Worm (Caenorhabditis elegans) whole organism, L1 larva: ENCODE data around the gene vgln-1.

ENCODE experiments used
- C34B4.2 ChIP-seq: sonication (generic microtip); optimal IDR thresholded peaks from 2 replicates; lab custom pipeline; 2017; ENCODE audit warnings: mild to moderate bottlenecking, missing genetic modification characterization, missing compliant biosample characterization
- aly-2 ChIP-seq: fragments of 150-350 bp; optimal IDR thresholded peaks from 2 replicates; lab custom pipeline; 2014; ENCODE audit warnings: missing biosample characterization, missing genetic modification characterization
- blmp-1 ChIP-seq: fragments of 150-350 bp; optimal IDR thresholded peaks from 2 replicates; lab custom pipeline; 2014; ENCODE audit warnings: missing biosample characterization, missing genetic modification characterization
- ceh-82 ChIP-seq, 3 experiments: fragments of 150-350 bp in 1 of 3; sonication (generic microtip) in 2 of 3; optimal IDR thresholded peaks; 2 replicates each; lab custom pipeline; 2014 to 2017; ENCODE audit warnings: missing biosample characterization in 3 of 3, missing genetic modification characterization in 3 of 3
- efl-1 ChIP-seq, 4 experiments: fragments of 150-350 bp; optimal IDR thresholded peaks in 3 of 4; peaks in 1 of 4; 1 replicate in 1 of 4; 2 replicates in 3 of 4; lab custom pipeline; 2014; ENCODE audit warnings: missing biosample characterization in 2 of 4, missing genetic modification characterization in 2 of 4, missing genetic modification reagents in 2 of 4
- egl-27 ChIP-seq, 2 experiments: fragments of 150-350 bp in 1 of 2; sonication (generic microtip); optimal IDR thresholded peaks; 3 replicates each; lab custom pipeline; 2017 to 2018; ENCODE audit warnings: missing biosample characterization in 2 of 2, missing genetic modification characterization in 2 of 2, missing genetic modification reagents in 2 of 2
- elt-3 ChIP-seq, 6 experiments: fragments of 150-350 bp in 1 of 6; sonication (generic microtip); optimal IDR thresholded peaks; 2 replicates each; lab custom pipeline; 2017 to 2018; ENCODE audit warnings: missing biosample characterization in 6 of 6, missing genetic modification characterization in 6 of 6, inconsistent platforms in 1 of 6
- fkh-8 ChIP-seq: sonication (generic microtip); optimal IDR thresholded peaks from 2 replicates; lab custom pipeline; 2016; ENCODE audit warnings: mild to moderate bottlenecking, missing genetic modification characterization, missing compliant biosample characterization
- hlh-17 ChIP-seq: fragments of 200-800 bp; sonication (Bioruptor generic); optimal IDR thresholded peaks from 2 replicates; lab custom pipeline; 2018; ENCODE audit warnings: missing genetic modification characterization, mild to moderate bottlenecking, missing compliant biosample characterization, moderate library complexity, borderline replicate concordance
- hpl-2 ChIP-seq: fragments of 150-350 bp; optimal IDR thresholded peaks from 2 replicates; lab custom pipeline; 2014; ENCODE audit warnings: missing biosample characterization, missing genetic modification reagents, missing genetic modification characterization
- irx-1 ChIP-seq: sonication (generic microtip); optimal IDR thresholded peaks from 2 replicates; lab custom pipeline; 2016; ENCODE audit warnings: missing genetic modification characterization, missing compliant biosample characterization
- lin-13 ChIP-seq: fragments of 150-350 bp; optimal IDR thresholded peaks from 2 replicates; lab custom pipeline; 2014; ENCODE audit warnings: missing biosample characterization, missing genetic modification reagents, missing genetic modification characterization
- lin-35 ChIP-seq, 2 experiments: fragments of 150-350 bp; optimal IDR thresholded peaks; 2 replicates each; lab custom pipeline; 2014; ENCODE audit warnings: missing biosample characterization in 2 of 2, missing genetic modification characterization in 2 of 2, missing genetic modification reagents in 2 of 2
- lin-39 ChIP-seq: fragments of 150-350 bp; optimal IDR thresholded peaks from 2 replicates; lab custom pipeline; 2014; ENCODE audit warnings: missing biosample characterization, missing genetic modification reagents, missing genetic modification characterization
- lir-3 ChIP-seq: sonication (generic microtip); optimal IDR thresholded peaks from 2 replicates; lab custom pipeline; 2016; ENCODE audit warnings: mild to moderate bottlenecking, missing genetic modification characterization, moderate library complexity, missing compliant biosample characterization; ENCODE audit not compliant: poor library complexity
- mdl-1 ChIP-seq, 2 experiments: fragments of 150-350 bp; optimal IDR thresholded peaks; 2 replicates each; lab custom pipeline; 2014 to 2017; ENCODE audit warnings: missing biosample characterization in 2 of 2, missing genetic modification characterization in 2 of 2, inconsistent platforms in 1 of 2
- mef-2 ChIP-seq: fragments of 150-350 bp; optimal IDR thresholded peaks from 2 replicates; lab custom pipeline; 2014; ENCODE audit warnings: missing biosample characterization, missing genetic modification characterization
- nhr-11 ChIP-seq: fragments of 150-350 bp; optimal IDR thresholded peaks from 2 replicates; lab custom pipeline; 2014; ENCODE audit warnings: missing biosample characterization, missing genetic modification characterization
- nhr-19 ChIP-seq: fragments of 200-800 bp; sonication (Bioruptor generic); conservative IDR thresholded peaks from 2 replicates; pipeline ENCODE4 v1.3.6; 2022; ENCODE audit warnings: missing genetic modification characterization, missing compliant biosample characterization
- nhr-85 ChIP-seq: sonication (generic microtip); peaks from one replicate; lab custom pipeline; 2016; ENCODE audit warnings: missing genetic modification characterization, inconsistent platforms, missing compliant biosample characterization
- pag-3 ChIP-seq: sonication (generic microtip); optimal IDR thresholded peaks from 2 replicates; lab custom pipeline; 2017; ENCODE audit warnings: missing genetic modification characterization, mild to moderate bottlenecking, missing compliant biosample characterization, antibody characterized with exemption, borderline replicate concordance; ENCODE audit not compliant: insufficient read depth
- pqm-1 ChIP-seq: sonication (generic microtip); optimal IDR thresholded peaks from 3 replicates; lab custom pipeline; 2017; ENCODE audit warnings: missing biosample characterization, missing genetic modification characterization
- tbx-2 ChIP-seq: sonication (generic microtip); optimal IDR thresholded peaks from 2 replicates; lab custom pipeline; 2016; ENCODE audit warnings: missing genetic modification characterization, missing compliant biosample characterization
- tlp-1 ChIP-seq: fragments of 150-350 bp; optimal IDR thresholded peaks from 2 replicates; lab custom pipeline; 2014; ENCODE audit warnings: missing biosample characterization, missing genetic modification characterization
- unc-30 ChIP-seq: sonication (generic microtip); optimal IDR thresholded peaks from 2 replicates; lab custom pipeline; 2017; ENCODE audit warnings: missing biosample characterization, missing genetic modification characterization
- unc-86 ChIP-seq: sonication (generic microtip); optimal IDR thresholded peaks from 2 replicates; lab custom pipeline; 2016; ENCODE audit warnings: missing genetic modification characterization, missing compliant biosample characterization
- zag-1 ChIP-seq: fragments of 150-350 bp; optimal IDR thresholded peaks from 2 replicates; lab custom pipeline; 2014; ENCODE audit warnings: missing biosample characterization, missing genetic modification characterization
- zip-4 ChIP-seq: fragments of 200-800 bp; sonication (Bioruptor generic); optimal IDR thresholded peaks from 2 replicates; lab custom pipeline; 2018; ENCODE audit warnings: mild to moderate bottlenecking, missing genetic modification characterization, moderate library complexity, missing compliant biosample characterization
- ztf-11 ChIP-seq, 2 experiments: sonication (generic microtip); optimal IDR thresholded peaks; 2 replicates each; lab custom pipeline; 2016 to 2017; ENCODE audit warnings: missing genetic modification characterization in 2 of 2, missing biosample characterization in 1 of 2, missing compliant biosample characterization in 1 of 2
- ztf-4 ChIP-seq: fragments of 150-350 bp; optimal IDR thresholded peaks from 2 replicates; lab custom pipeline; 2014; ENCODE audit warnings: missing biosample characterization, missing genetic modification characterization

The vgln-1 gene

DNA sequence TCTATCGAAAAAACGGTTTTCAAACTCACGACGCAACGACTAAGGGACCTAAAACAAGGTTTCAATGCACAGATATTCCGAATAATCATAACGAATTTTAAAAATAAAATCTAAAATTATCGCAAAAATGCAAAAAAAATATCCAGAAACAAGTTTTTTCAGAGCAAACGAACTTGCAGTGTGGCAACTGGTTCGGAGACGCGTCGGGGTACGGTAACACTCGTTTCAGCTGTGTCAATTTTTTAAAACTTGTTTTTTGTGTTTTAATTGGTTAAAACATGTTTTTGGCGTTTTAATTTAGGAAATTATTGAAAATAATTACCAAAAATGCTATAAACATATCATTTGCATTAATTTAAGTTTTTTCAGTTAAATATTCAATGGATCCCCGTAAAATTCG, 1.5 kb upstream of the vgln-1 start, which contains the start of gene C08H9.16 (continued):
- TF ChIP-seq elt-3 (tag; optimal IDR thresholded peaks at IDR 0.05; lab: Kevin White, UChicago) (peak in 1 of 6 experiments; percentile 68), pag-3 (tag; lab: Kevin White, UChicago) (no peak), lir-3 (tag; lab: Kevin White, UChicago) (no peak)

- no peak for TF ChIP-seq efl-1 (optimal IDR thresholded peaks at IDR 0.05; lab: Kevin White, UChicago)
- TF ChIP-seq efl-1 (GFP tag; optimal IDR thresholded peaks at IDR 0.05 in 1 of 2; lab: Kevin White, UChicago), result peak in 1 of 2 experiments; percentile 90
- peak; percentile 1 for TF ChIP-seq nhr-85 (tag; lab: Kevin White, UChicago)
- TF ChIP-seq mdl-1 (tag; optimal IDR thresholded peaks at IDR 0.05; lab: Kevin White, UChicago), result no peak
- TF ChIP-seq, all 84 proteins: peak for 2
Measured at ce11 chrII:9891823-9892222, 942 bp upstream of the vgln-1 start.

DNA sequence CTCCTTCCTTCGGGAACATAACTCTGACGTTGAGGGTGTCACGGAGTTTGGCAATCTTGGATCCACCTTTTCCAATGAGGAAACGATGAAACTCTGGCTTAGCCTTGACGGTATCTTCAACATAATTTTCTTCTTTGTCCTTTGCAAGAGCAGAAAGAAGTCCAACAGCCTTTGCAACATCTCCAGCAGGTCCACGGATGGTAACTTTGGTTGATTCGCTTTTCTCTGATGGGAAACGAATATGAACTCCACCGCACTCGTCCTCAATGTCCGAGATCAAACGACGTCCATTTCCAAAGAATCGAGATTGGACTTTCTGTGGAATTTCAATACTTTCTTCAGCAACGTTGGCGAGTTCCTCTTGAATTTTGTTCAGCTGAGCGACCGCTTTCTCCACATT, 2.3 kb downstream of the vgln-1 start:
- TF ChIP-seq unc-86 (tag; lab: Kevin White, UChicago) (no peak), tbx-2 (tag; lab: Kevin White, UChicago) (no peak), ztf-4 (tag; lab: Kevin White, UChicago) (no peak), zip-4 (GFP tag; lab: Kevin White, UChicago) (no peak), pqm-1 (tag; lab: Kevin White, UChicago) (no peak), hlh-17 (GFP tag; lab: Kevin White, UChicago) (no peak), mef-2 (no peak), egl-27 (tag; optimal IDR thresholded peaks at IDR 0.05; lab: Kevin White, UChicago) (no peak), lin-39 (tag; lab: Kevin White, UChicago) (no peak), lin-13 (GFP tag; lab: Kevin White, UChicago) (no peak), lin-35 (GFP tag; optimal IDR thresholded peaks at IDR 0.05; lab: Kevin White, UChicago) (no peak), hpl-2 (no peak)

DNA sequence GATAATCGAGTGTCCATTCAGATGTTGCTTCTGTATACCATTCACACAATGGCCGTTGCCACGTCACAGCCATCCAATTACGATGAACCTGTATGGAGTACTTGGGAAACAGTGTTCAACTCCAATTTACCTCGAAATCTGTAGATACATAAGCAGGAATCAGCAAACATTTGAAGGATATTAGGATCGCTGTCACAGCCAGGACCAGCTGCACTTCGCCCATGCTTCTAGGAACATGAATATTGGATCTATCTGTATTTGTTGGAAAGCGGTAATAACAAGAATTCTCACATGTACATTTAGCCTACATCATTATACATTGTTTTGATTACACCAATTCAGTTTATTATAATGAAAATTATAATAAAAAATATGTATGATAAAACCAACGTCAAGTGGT, 4.7 kb downstream of the vgln-1 start, which contains the start of gene algn-8:
Gene algn-8, minus strand, starts transcription at position 227 of the 400 bp plus-strand sequence.
- TF ChIP-seq fkh-8 (tag; lab: Kevin White, UChicago) (no peak), nhr-19 (no peak), lin-13 (GFP tag; lab: Kevin White, UChicago) (no peak), unc-86 (tag; lab: Kevin White, UChicago) (no peak), aly-2 (no peak), zag-1 (no peak), nhr-11 (tag; lab: Kevin White, UChicago) (no peak), blmp-1 (tag; lab: Kevin White, UChicago) (no peak), irx-1 (tag; lab: Kevin White, UChicago) (no peak), C34B4.2 (no peak), ztf-11 (tag; optimal IDR thresholded peaks at IDR 0.05; lab: Kevin White, UChicago) (no peak)

DNA sequence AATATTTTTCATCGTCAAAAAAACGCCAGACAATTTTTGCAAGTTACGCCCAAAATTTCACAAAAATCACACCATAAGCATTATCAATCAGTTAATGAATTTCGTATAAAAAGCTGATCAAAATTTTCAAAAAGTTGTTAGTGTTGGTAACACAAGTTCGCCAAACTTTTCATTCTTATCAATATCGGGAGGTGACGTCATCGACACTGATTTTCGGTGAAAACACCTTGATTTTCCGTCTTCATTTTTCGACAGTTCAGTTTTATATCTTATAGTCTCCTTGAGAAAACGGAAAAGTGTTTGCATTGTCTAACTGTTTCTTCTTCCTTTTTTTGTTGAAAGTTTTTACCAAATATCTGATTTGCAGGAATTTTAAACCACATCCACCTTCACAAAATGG, 10.1 kb downstream of the vgln-1 start, which contains the start of gene C08H9.15:
Gene C08H9.15, plus strand, starts transcription at position 368 of the 400 bp plus-strand sequence.
- peak; percentile 61 for TF ChIP-seq nhr-85 (tag; lab: Kevin White, UChicago)
- peak; percentile 85 for TF ChIP-seq blmp-1 (tag; lab: Kevin White, UChicago)
- TF ChIP-seq elt-3 (tag; optimal IDR thresholded peaks at IDR 0.05; lab: Kevin White, UChicago), result peak in 4 of 6 experiments; percentile 16 to 64 (median 45)
- no peak for TF ChIP-seq ceh-82 (tag; optimal IDR thresholded peaks at IDR 0.05; lab: Kevin White, UChicago)

DNA sequence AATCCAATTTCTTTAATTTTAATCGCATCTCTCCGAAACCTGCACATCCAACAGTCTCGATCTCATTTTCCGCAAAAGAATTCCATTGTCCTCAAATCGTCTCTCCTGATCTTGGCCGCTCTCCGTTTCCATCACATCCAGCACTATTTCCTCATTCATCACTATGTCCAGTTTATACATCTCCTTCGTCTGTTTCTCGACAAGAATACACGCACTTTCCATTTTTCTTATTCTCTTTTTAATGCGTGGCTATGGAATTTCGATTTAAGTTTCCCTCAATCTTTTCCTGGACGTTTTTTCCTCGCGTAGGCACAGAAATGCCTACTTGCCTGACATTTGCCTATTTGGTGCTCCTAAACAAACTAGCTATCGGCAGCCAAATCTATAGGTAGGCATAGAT, 11.1 kb downstream of the vgln-1 start:
- no peak for TF ChIP-seq unc-30 (tag; lab: Kevin White, UChicago)
- no peak for TF ChIP-seq tlp-1
- peak; percentile 97 for TF ChIP-seq blmp-1 (tag; lab: Kevin White, UChicago)
- no peak for TF ChIP-seq lir-3 (tag; lab: Kevin White, UChicago)
- no peak for TF ChIP-seq ceh-82 (tag; optimal IDR thresholded peaks at IDR 0.05; lab: Kevin White, UChicago)
